Worm (Caenorhabditis elegans) whole organism, L2 larva: ENCODE data around the gene F46C5.7.

Experiments
- C34F6.9 ChIP-seq: fragments of 150-350 bp; optimal IDR thresholded peaks from 2 replicates; lab custom pipeline; 2014; ENCODE audit warnings: missing biosample characterization, missing genetic modification characterization
- F13H6.1 ChIP-seq: sonication (generic microtip); optimal IDR thresholded peaks from 2 replicates; lab custom pipeline; 2016; ENCODE audit warnings: missing genetic modification characterization, missing compliant biosample characterization
- Y55F3AM.14 ChIP-seq: fragments of 200-800 bp; sonication (Bioruptor generic); optimal IDR thresholded peaks from 2 replicates; lab custom pipeline; 2018; ENCODE audit warnings: mild to moderate bottlenecking, missing genetic modification characterization, missing compliant biosample characterization
- ama-1 ChIP-seq: fragments of 150-350 bp; optimal IDR thresholded peaks from 2 replicates; lab custom pipeline; 2018; ENCODE audit warnings: inconsistent platforms
- blmp-1 ChIP-seq: sonication (generic microtip); optimal IDR thresholded peaks from 2 replicates; lab custom pipeline; 2017; ENCODE audit warnings: missing genetic modification characterization, mild to moderate bottlenecking, missing compliant biosample characterization, antibody characterized with exemption, moderate library complexity; ENCODE audit not compliant: insufficient read depth
- ceh-16 ChIP-seq: fragments of 150-350 bp; optimal IDR thresholded peaks from 2 replicates; lab custom pipeline; 2014; ENCODE audit warnings: missing biosample characterization, missing genetic modification characterization
- ceh-82 ChIP-seq: fragments of 150-350 bp; optimal IDR thresholded peaks from 2 replicates; lab custom pipeline; 2014; ENCODE audit warnings: missing biosample characterization, missing genetic modification characterization
- crh-2 ChIP-seq: sonication (generic microtip); optimal IDR thresholded peaks from 2 replicates; lab custom pipeline; 2017; ENCODE audit warnings: missing biosample characterization, missing genetic modification characterization
- egl-27 ChIP-seq: sonication (generic microtip); optimal IDR thresholded peaks from 3 replicates; lab custom pipeline; 2017; ENCODE audit warnings: missing biosample characterization, missing genetic modification reagents, missing genetic modification characterization
- elt-1 ChIP-seq: fragments of 150-350 bp; optimal IDR thresholded peaks from 2 replicates; lab custom pipeline; 2014; ENCODE audit warnings: missing biosample characterization, missing genetic modification characterization
- elt-3 ChIP-seq: sonication (generic microtip); optimal IDR thresholded peaks from 2 replicates; lab custom pipeline; 2017; ENCODE audit warnings: missing biosample characterization, missing genetic modification characterization
- fos-1 ChIP-seq: fragments of 150-350 bp; optimal IDR thresholded peaks from 2 replicates; lab custom pipeline; 2014; ENCODE audit warnings: missing biosample characterization, missing genetic modification characterization
- lin-11 ChIP-seq: fragments of 150-350 bp; sonication (generic microtip); optimal IDR thresholded peaks from 2 replicates; lab custom pipeline; 2014; ENCODE audit warnings: missing biosample characterization, missing genetic modification characterization, inconsistent platforms, mixed read lengths
- lin-39 ChIP-seq: fragments of 150-350 bp; optimal IDR thresholded peaks from 2 replicates; lab custom pipeline; 2014; ENCODE audit warnings: missing biosample characterization, missing genetic modification reagents, missing genetic modification characterization
- lsy-2 ChIP-seq, 2 experiments: fragments of 150-350 bp in 1 of 2; sonication (generic microtip) in 1 of 2; optimal IDR thresholded peaks; 2 replicates each; lab custom pipeline; 2014 to 2017; ENCODE audit warnings: missing biosample characterization in 2 of 2, missing genetic modification characterization in 2 of 2
- mab-5 ChIP-seq: fragments of 150-350 bp; optimal IDR thresholded peaks from 2 replicates; lab custom pipeline; 2014; ENCODE audit warnings: missing biosample characterization, missing genetic modification characterization
- mdl-1 ChIP-seq, 2 experiments: fragments of 150-350 bp in 1 of 2; sonication (generic microtip) in 1 of 2; optimal IDR thresholded peaks; 2 replicates each; lab custom pipeline; 2017; ENCODE audit warnings: missing biosample characterization in 2 of 2, missing genetic modification characterization in 2 of 2
- nhr-10 ChIP-seq: sonication (generic microtip); optimal IDR thresholded peaks from 2 replicates; lab custom pipeline; 2017; ENCODE audit warnings: missing biosample characterization, missing genetic modification characterization
- nhr-12 ChIP-seq: fragments of 150-350 bp; optimal IDR thresholded peaks from 2 replicates; lab custom pipeline; 2014; ENCODE audit warnings: missing biosample characterization, missing genetic modification characterization
- nhr-129 ChIP-seq: fragments of 150-350 bp; optimal IDR thresholded peaks from 2 replicates; lab custom pipeline; 2014; ENCODE audit warnings: missing biosample characterization, missing genetic modification characterization
- nhr-23 ChIP-seq: fragments of 150-350 bp; optimal IDR thresholded peaks from 2 replicates; lab custom pipeline; 2014; ENCODE audit warnings: missing biosample characterization, missing genetic modification reagents, missing genetic modification characterization
- nhr-25 ChIP-seq: fragments of 150-350 bp; sonication (generic microtip); optimal IDR thresholded peaks from 3 replicates; lab custom pipeline; 2014; ENCODE audit warnings: missing biosample characterization, missing genetic modification characterization
- nhr-6 ChIP-seq: fragments of 150-350 bp; optimal IDR thresholded peaks from 2 replicates; lab custom pipeline; 2014; ENCODE audit warnings: missing biosample characterization, missing genetic modification characterization
- nhr-77 ChIP-seq: fragments of 150-350 bp; optimal IDR thresholded peaks from 2 replicates; lab custom pipeline; 2014; ENCODE audit warnings: missing biosample characterization, missing genetic modification characterization
- sem-4 ChIP-seq: fragments of 150-350 bp; optimal IDR thresholded peaks from 2 replicates; lab custom pipeline; 2014; ENCODE audit warnings: missing biosample characterization, missing genetic modification reagents, missing genetic modification characterization
- skn-1 ChIP-seq: sonication (generic microtip); optimal IDR thresholded peaks from 2 replicates; lab custom pipeline; 2017; ENCODE audit warnings: missing biosample characterization, missing genetic modification characterization
- sma-3 ChIP-seq: sonication (generic microtip); optimal IDR thresholded peaks from 2 replicates; lab custom pipeline; 2016; ENCODE audit warnings: missing genetic modification reagents, missing genetic modification characterization, missing compliant biosample characterization
- sma-9 ChIP-seq, 2 experiments: fragments of 150-350 bp in 1 of 2; sonication (generic microtip) in 1 of 2; optimal IDR thresholded peaks; 2 replicates each; lab custom pipeline; 2014 to 2016; ENCODE audit warnings: missing genetic modification characterization in 2 of 2, mild to moderate bottlenecking in 1 of 2, missing biosample characterization in 1 of 2, missing compliant biosample characterization in 1 of 2, missing genetic modification reagents in 1 of 2, moderate library complexity in 1 of 2
- snpc-4 ChIP-seq: fragments of 150-350 bp; optimal IDR thresholded peaks from 2 replicates; lab custom pipeline; 2014; ENCODE audit warnings: missing biosample characterization, missing genetic modification characterization
- unc-39 ChIP-seq: fragments of 150-350 bp; optimal IDR thresholded peaks from 2 replicates; lab custom pipeline; 2014; ENCODE audit warnings: missing biosample characterization, missing genetic modification characterization
- unc-55 ChIP-seq: fragments of 150-350 bp; sonication (generic microtip); optimal IDR thresholded peaks from 3 replicates; lab custom pipeline; 2014; ENCODE audit warnings: missing biosample characterization, missing genetic modification reagents, missing genetic modification characterization
- unc-62 ChIP-seq: fragments of 150-350 bp; optimal IDR thresholded peaks from 2 replicates; lab custom pipeline; 2014; ENCODE audit warnings: missing biosample characterization, missing genetic modification reagents, missing genetic modification characterization
- zag-1 ChIP-seq: fragments of 150-350 bp; optimal IDR thresholded peaks from 2 replicates; lab custom pipeline; 2014; ENCODE audit warnings: missing biosample characterization, missing genetic modification characterization
- ztf-4 ChIP-seq: fragments of 150-350 bp; optimal IDR thresholded peaks from 2 replicates; lab custom pipeline; 2014; ENCODE audit warnings: missing biosample characterization, missing genetic modification characterization

Gene F46C5.7

DNA sequence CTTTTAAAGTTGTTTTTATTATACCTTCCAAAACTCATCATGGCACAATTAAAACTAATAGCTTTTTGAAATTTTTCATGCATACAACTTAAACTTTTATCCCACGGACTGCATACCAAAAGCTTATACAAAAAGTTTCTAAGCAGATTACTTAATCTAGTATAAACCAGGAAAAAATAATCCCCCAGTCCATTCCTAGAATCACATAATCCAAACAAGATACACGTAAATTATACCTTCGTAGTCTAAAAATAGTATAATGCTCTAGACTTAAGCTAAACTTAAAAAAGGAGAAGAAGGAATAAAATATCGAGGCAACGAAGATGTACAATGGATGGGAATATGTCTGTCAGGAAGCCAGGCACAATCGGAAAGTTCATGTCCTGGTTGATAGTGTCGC lies 43.9 kb upstream of the F46C5.7 start:
- TF ChIP-seq nhr-6 (tag; lab: Kevin White, UChicago) (no peak), sma-9 (GFP tag; optimal IDR thresholded peaks at IDR 0.05; lab: Kevin White, UChicago) (peak; percentile 17), sma-9 (tag; optimal IDR thresholded peaks at IDR 0.05; lab: Kevin White, UChicago) (no peak), nhr-129 (no peak), lin-39 (tag; lab: Kevin White, UChicago) (no peak), nhr-10 (tag; lab: Kevin White, UChicago) (no peak), unc-39 (tag; lab: Kevin White, UChicago) (no peak), ceh-82 (tag; lab: Kevin White, UChicago) (no peak)
- TF ChIP-seq, all 48 proteins: peak for 1

DNA sequence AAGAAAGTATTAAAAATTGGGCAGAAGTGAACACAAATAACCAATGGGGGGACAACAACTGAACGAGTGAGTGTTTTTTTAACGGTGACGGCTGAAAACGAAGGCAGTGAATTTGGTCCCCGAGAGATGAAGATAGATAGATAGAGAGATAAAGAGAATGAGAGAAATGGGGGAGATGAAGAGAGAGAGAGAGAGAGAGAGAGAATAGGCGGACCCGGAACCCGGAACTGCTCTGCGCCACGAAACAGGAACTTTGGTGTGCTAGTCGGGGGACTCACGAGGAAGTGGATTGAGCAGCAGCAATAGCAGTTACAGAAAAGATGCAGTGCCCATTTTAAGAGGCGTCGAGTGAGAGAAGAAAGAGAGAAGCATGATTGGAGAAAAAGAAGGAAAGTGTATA lies 42.7 kb upstream of the F46C5.7 start:
- TF ChIP-seq nhr-10 (tag; lab: Kevin White, UChicago) (no peak), mab-5 (tag; lab: Kevin White, UChicago) (peak; percentile 21), Y55F3AM.14 (peak; percentile 38), ceh-82 (tag; lab: Kevin White, UChicago) (peak; percentile 52), F13H6.1 (peak; percentile 88), blmp-1 (tag; lab: Kevin White, UChicago) (no peak), lsy-2 (tag; optimal IDR thresholded peaks at IDR 0.05; lab: Kevin White, UChicago) (peak; percentile 3 to 74), C34F6.9 (tag; lab: Kevin White, UChicago) (peak; percentile 88), snpc-4 (tag; lab: Kevin White, UChicago) (peak; percentile 6), ama-1 (lab: Kevin White, UChicago) (no peak), lin-11 (tag; lab: Kevin White, UChicago) (peak; percentile 44), unc-55 (GFP tag; lab: Kevin White, UChicago) (peak; percentile 59), nhr-23 (no peak), unc-62 (GFP tag; lab: Kevin White, UChicago) (peak; percentile 8), sem-4 (tag; lab: Kevin White, UChicago) (peak; percentile 86), ztf-4 (peak; percentile 63), sma-9 (GFP tag; optimal IDR thresholded peaks at IDR 0.05; lab: Kevin White, UChicago) (peak; percentile 95), sma-9 (tag; optimal IDR thresholded peaks at IDR 0.05; lab: Kevin White, UChicago) (no peak), fos-1 (tag; lab: Kevin White, UChicago) (peak; percentile 19), mdl-1 (tag; optimal IDR thresholded peaks at IDR 0.05; lab: Kevin White, UChicago) (peak; percentile 22 to 82), sma-3 (GFP tag; lab: Kevin White, UChicago) (no peak), nhr-129 (peak; percentile 55), crh-2 (peak; percentile 79), egl-27 (tag; lab: Kevin White, UChicago) (peak; percentile 89), zag-1 (tag; lab: Kevin White, UChicago) (peak; percentile 79)
- TF ChIP-seq, all 48 proteins: peak for 19

DNA sequence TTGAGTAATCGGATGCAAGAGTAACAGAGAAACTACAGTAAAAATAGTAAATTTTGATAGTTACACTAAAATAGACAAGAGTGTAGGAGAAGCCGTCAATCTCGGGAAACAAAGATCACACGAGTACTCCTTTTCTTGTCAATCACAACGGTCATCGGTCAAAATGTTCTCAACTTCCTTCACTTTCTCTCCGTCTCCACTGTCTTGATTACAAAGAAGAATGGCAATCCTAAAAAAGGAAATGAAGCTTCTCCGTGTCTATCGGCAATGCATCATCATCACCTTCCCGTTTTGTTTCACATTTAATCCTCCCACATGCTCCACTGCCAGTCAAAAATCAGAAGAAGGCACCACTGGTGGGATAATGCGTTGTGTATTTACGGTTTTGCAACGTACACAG lies 39.4 kb upstream of the F46C5.7 start:
- no peak for TF ChIP-seq lin-39 (tag; lab: Kevin White, UChicago)
- no peak for TF ChIP-seq Y55F3AM.14
- peak; percentile 56 for TF ChIP-seq unc-62 (GFP tag; lab: Kevin White, UChicago)
- no peak for TF ChIP-seq nhr-77 (tag; lab: Kevin White, UChicago)
- TF ChIP-seq skn-1 (tag; lab: Kevin White, UChicago), result no peak
- no peak for TF ChIP-seq mdl-1 (tag; optimal IDR thresholded peaks at IDR 0.05; lab: Kevin White, UChicago)
- TF ChIP-seq ztf-4, result no peak
- peak; percentile 50 for TF ChIP-seq unc-55 (GFP tag; lab: Kevin White, UChicago)
- no peak for TF ChIP-seq sma-3 (GFP tag; lab: Kevin White, UChicago)
- no peak for TF ChIP-seq lsy-2 (tag; optimal IDR thresholded peaks at IDR 0.05; lab: Kevin White, UChicago)
- TF ChIP-seq elt-3, result no peak

DNA sequence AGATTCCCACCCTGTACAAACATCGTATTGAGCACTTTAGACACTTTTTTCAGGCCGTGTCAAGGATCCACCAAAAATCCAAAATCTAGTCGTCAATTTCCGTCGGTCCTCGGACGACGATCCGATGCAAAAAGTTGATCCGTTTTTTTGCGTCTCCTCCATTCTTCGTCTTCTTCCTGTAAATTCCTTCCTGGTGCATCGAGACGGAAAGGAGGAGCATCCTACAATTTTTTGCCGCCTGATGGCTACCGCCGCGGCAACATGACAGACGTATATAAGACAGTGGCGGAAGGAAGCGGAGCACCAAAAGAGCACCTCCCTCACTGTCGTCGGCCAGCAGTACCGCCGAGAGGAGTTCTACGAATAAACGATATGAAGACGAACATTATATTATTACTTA lies 38.3 kb upstream of the F46C5.7 start, which contains the start of gene appg-2:
Gene appg-2 (plus strand): TSS at position 301 of the 400 bp plus-strand sequence.
- TF ChIP-seq nhr-25 (tag; lab: Kevin White, UChicago) (no peak), ceh-16 (tag; lab: Kevin White, UChicago) (no peak), elt-1 (tag; lab: Kevin White, UChicago) (no peak), sma-9 (GFP tag; optimal IDR thresholded peaks at IDR 0.05; lab: Kevin White, UChicago) (no peak), sma-9 (tag; optimal IDR thresholded peaks at IDR 0.05; lab: Kevin White, UChicago) (no peak), nhr-129 (no peak), unc-62 (GFP tag; lab: Kevin White, UChicago) (no peak), skn-1 (tag; lab: Kevin White, UChicago) (no peak), zag-1 (tag; lab: Kevin White, UChicago) (no peak), F13H6.1 (no peak), sem-4 (tag; lab: Kevin White, UChicago) (no peak), nhr-77 (tag; lab: Kevin White, UChicago) (no peak), blmp-1 (tag; lab: Kevin White, UChicago) (no peak), nhr-12 (tag; lab: Kevin White, UChicago) (no peak)
